Worm (Caenorhabditis elegans) whole organism, late embryonic: Measurements from ENCODE around the gene gtf-2F1.

Experiments used
- ama-1 ChIP-seq: fragments of 150-350 bp; optimal IDR thresholded peaks from 2 replicates; lab custom pipeline; 2014
- ceh-22 ChIP-seq: sonication (generic microtip); optimal IDR thresholded peaks from 2 replicates; lab custom pipeline; 2017; ENCODE audit warnings: missing biosample characterization, missing genetic modification characterization
- ceh-34 ChIP-seq: sonication (generic microtip); optimal IDR thresholded peaks from 2 replicates; lab custom pipeline; 2016; ENCODE audit warnings: mild to moderate bottlenecking, missing genetic modification characterization, missing compliant biosample characterization
- dmd-4 ChIP-seq: sonication (generic microtip); optimal IDR thresholded peaks from 2 replicates; lab custom pipeline; 2016; ENCODE audit warnings: borderline replicate concordance, missing genetic modification characterization, missing compliant biosample characterization
- dve-1 ChIP-seq: sonication (generic microtip); optimal IDR thresholded peaks from 2 replicates; lab custom pipeline; 2017; ENCODE audit warnings: antibody characterized with exemption, mild to moderate bottlenecking, missing genetic modification characterization, missing compliant biosample characterization
- fkh-10 ChIP-seq: fragments of 150-350 bp; optimal IDR thresholded peaks from 2 replicates; lab custom pipeline; 2014; ENCODE audit warnings: missing biosample characterization, missing genetic modification reagents, missing genetic modification characterization
- madf-2 ChIP-seq: sonication (generic microtip); optimal IDR thresholded peaks from 2 replicates; lab custom pipeline; 2017; ENCODE audit warnings: missing genetic modification characterization, missing compliant biosample characterization
- nfya-1 ChIP-seq: sonication (generic microtip); optimal IDR thresholded peaks from 2 replicates; lab custom pipeline; 2017; ENCODE audit warnings: missing genetic modification characterization, mild to moderate bottlenecking, missing compliant biosample characterization, antibody characterized with exemption, moderate library complexity
- nhr-11 ChIP-seq: fragments of 150-350 bp; optimal IDR thresholded peaks from 2 replicates; lab custom pipeline; 2014; ENCODE audit warnings: missing biosample characterization, missing genetic modification characterization
- pha-4 ChIP-seq: fragments of 150-350 bp; optimal IDR thresholded peaks from 2 replicates; lab custom pipeline; 2018; ENCODE audit warnings: missing biosample characterization, missing genetic modification reagents, missing genetic modification characterization
- sox-4 ChIP-seq: sonication (generic microtip); optimal IDR thresholded peaks from 2 replicates; lab custom pipeline; 2017; ENCODE audit warnings: mild to moderate bottlenecking, missing genetic modification characterization, inconsistent platforms, missing compliant biosample characterization

DNA sequence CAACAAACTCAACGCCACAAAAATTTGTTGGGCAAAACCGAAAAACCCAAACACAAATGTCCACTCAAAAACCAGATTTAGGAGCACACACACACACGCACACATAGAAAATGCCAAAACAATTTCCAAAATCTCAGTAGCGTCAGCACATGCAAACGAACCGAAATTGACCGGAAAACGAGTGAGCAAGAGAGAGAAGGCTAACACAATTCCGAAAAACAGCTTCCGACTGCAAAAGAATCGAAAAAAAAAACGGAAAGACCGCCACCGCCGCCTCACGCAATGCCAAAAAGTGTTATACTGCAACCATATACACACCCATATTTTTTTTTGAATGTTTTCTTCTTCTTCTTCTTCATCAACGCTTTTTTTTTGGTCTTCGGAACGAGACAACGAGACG is 9.6 kb upstream of the gtf-2F1 start:
- TF ChIP-seq nfya-1 (tag; lab: Kevin White, UChicago) (no peak), ama-1 (lab: Kevin White, UChicago) (no peak), pha-4 (no peak), fkh-10 (GFP tag; lab: Kevin White, UChicago) (no peak), dve-1 (tag; lab: Kevin White, UChicago) (no peak), nhr-11 (tag; lab: Kevin White, UChicago) (no peak), ceh-22 (tag; lab: Kevin White, UChicago) (no peak), sox-4 (no peak), ceh-34 (tag; lab: Kevin White, UChicago) (no peak), dmd-4 (no peak), madf-2 (tag; lab: Kevin White, UChicago) (no peak)
